Worm (Caenorhabditis elegans) whole organism, L2 larva: ENCODE data around the gene R02F2.5.

ENCODE experiments used
- C34F6.9 ChIP-seq: fragments of 150-350 bp; optimal IDR thresholded peaks from 2 replicates; lab custom pipeline; 2014; ENCODE audit warnings: missing biosample characterization, missing genetic modification characterization
- R02D3.7 ChIP-seq: fragments of 150-350 bp; optimal IDR thresholded peaks from 2 replicates; lab custom pipeline; 2014; ENCODE audit warnings: missing biosample characterization, missing genetic modification characterization
- Y55F3AM.14 ChIP-seq: fragments of 200-800 bp; sonication (Bioruptor generic); optimal IDR thresholded peaks from 2 replicates; lab custom pipeline; 2018; ENCODE audit warnings: mild to moderate bottlenecking, missing genetic modification characterization, missing compliant biosample characterization
- alr-1 ChIP-seq: fragments of 150-350 bp; optimal IDR thresholded peaks from 2 replicates; lab custom pipeline; 2014; ENCODE audit warnings: missing biosample characterization, missing genetic modification characterization
- aly-2 ChIP-seq: fragments of 150-350 bp; optimal IDR thresholded peaks from 2 replicates; lab custom pipeline; 2014; ENCODE audit warnings: missing biosample characterization, missing genetic modification characterization
- ama-1 ChIP-seq: fragments of 150-350 bp; optimal IDR thresholded peaks from 2 replicates; lab custom pipeline; 2018; ENCODE audit warnings: inconsistent platforms
- ceh-82 ChIP-seq: fragments of 150-350 bp; optimal IDR thresholded peaks from 2 replicates; lab custom pipeline; 2014; ENCODE audit warnings: missing biosample characterization, missing genetic modification characterization
- crh-2 ChIP-seq: sonication (generic microtip); optimal IDR thresholded peaks from 2 replicates; lab custom pipeline; 2017; ENCODE audit warnings: missing biosample characterization, missing genetic modification characterization
- dmd-4 ChIP-seq: sonication (generic microtip); optimal IDR thresholded peaks from 2 replicates; lab custom pipeline; 2017; ENCODE audit warnings: missing biosample characterization, missing genetic modification characterization
- egl-27 ChIP-seq: sonication (generic microtip); optimal IDR thresholded peaks from 3 replicates; lab custom pipeline; 2017; ENCODE audit warnings: missing biosample characterization, missing genetic modification reagents, missing genetic modification characterization
- elt-3 ChIP-seq: sonication (generic microtip); optimal IDR thresholded peaks from 2 replicates; lab custom pipeline; 2017; ENCODE audit warnings: missing biosample characterization, missing genetic modification characterization
- gmeb-1 ChIP-seq: fragments of 150-350 bp; optimal IDR thresholded peaks from 2 replicates; lab custom pipeline; 2014; ENCODE audit warnings: missing biosample characterization, missing genetic modification characterization
- lin-11 ChIP-seq: fragments of 150-350 bp; sonication (generic microtip); optimal IDR thresholded peaks from 2 replicates; lab custom pipeline; 2014; ENCODE audit warnings: missing biosample characterization, missing genetic modification characterization, inconsistent platforms, mixed read lengths
- lin-39 ChIP-seq: fragments of 150-350 bp; optimal IDR thresholded peaks from 2 replicates; lab custom pipeline; 2014; ENCODE audit warnings: missing biosample characterization, missing genetic modification reagents, missing genetic modification characterization
- lsy-2 ChIP-seq, 2 experiments: fragments of 150-350 bp in 1 of 2; sonication (generic microtip) in 1 of 2; optimal IDR thresholded peaks; 2 replicates each; lab custom pipeline; 2014 to 2017; ENCODE audit warnings: missing biosample characterization in 2 of 2, missing genetic modification characterization in 2 of 2
- mbf-1 ChIP-seq: sonication (generic microtip); optimal IDR thresholded peaks from 2 replicates; lab custom pipeline; 2017; ENCODE audit warnings: missing biosample characterization, missing genetic modification characterization
- mdl-1 ChIP-seq, 2 experiments: fragments of 150-350 bp in 1 of 2; sonication (generic microtip) in 1 of 2; optimal IDR thresholded peaks; 2 replicates each; lab custom pipeline; 2017; ENCODE audit warnings: missing biosample characterization in 2 of 2, missing genetic modification characterization in 2 of 2
- nhr-10 ChIP-seq: sonication (generic microtip); optimal IDR thresholded peaks from 2 replicates; lab custom pipeline; 2017; ENCODE audit warnings: missing biosample characterization, missing genetic modification characterization
- nhr-11 ChIP-seq: fragments of 150-350 bp; optimal IDR thresholded peaks from 2 replicates; lab custom pipeline; 2014; ENCODE audit warnings: missing biosample characterization, missing genetic modification characterization
- nhr-12 ChIP-seq: fragments of 150-350 bp; optimal IDR thresholded peaks from 2 replicates; lab custom pipeline; 2014; ENCODE audit warnings: missing biosample characterization, missing genetic modification characterization
- nhr-129 ChIP-seq: fragments of 150-350 bp; optimal IDR thresholded peaks from 2 replicates; lab custom pipeline; 2014; ENCODE audit warnings: missing biosample characterization, missing genetic modification characterization
- nhr-21 ChIP-seq: fragments of 150-350 bp; optimal IDR thresholded peaks from 2 replicates; lab custom pipeline; 2014; ENCODE audit warnings: missing biosample characterization, missing genetic modification characterization
- nhr-23 ChIP-seq: fragments of 150-350 bp; optimal IDR thresholded peaks from 2 replicates; lab custom pipeline; 2014; ENCODE audit warnings: missing biosample characterization, missing genetic modification reagents, missing genetic modification characterization
- nhr-237 ChIP-seq: fragments of 150-350 bp; optimal IDR thresholded peaks from 2 replicates; lab custom pipeline; 2014; ENCODE audit warnings: missing biosample characterization, missing genetic modification characterization
- nhr-77 ChIP-seq: fragments of 150-350 bp; optimal IDR thresholded peaks from 2 replicates; lab custom pipeline; 2014; ENCODE audit warnings: missing biosample characterization, missing genetic modification characterization
- sem-4 ChIP-seq: fragments of 150-350 bp; optimal IDR thresholded peaks from 2 replicates; lab custom pipeline; 2014; ENCODE audit warnings: missing biosample characterization, missing genetic modification reagents, missing genetic modification characterization
- skn-1 ChIP-seq: sonication (generic microtip); optimal IDR thresholded peaks from 2 replicates; lab custom pipeline; 2017; ENCODE audit warnings: missing biosample characterization, missing genetic modification characterization
- snpc-4 ChIP-seq: fragments of 150-350 bp; optimal IDR thresholded peaks from 2 replicates; lab custom pipeline; 2014; ENCODE audit warnings: missing biosample characterization, missing genetic modification characterization
- unc-55 ChIP-seq: fragments of 150-350 bp; sonication (generic microtip); optimal IDR thresholded peaks from 3 replicates; lab custom pipeline; 2014; ENCODE audit warnings: missing biosample characterization, missing genetic modification reagents, missing genetic modification characterization
- unc-62 ChIP-seq: fragments of 150-350 bp; optimal IDR thresholded peaks from 2 replicates; lab custom pipeline; 2014; ENCODE audit warnings: missing biosample characterization, missing genetic modification reagents, missing genetic modification characterization
- ztf-1 ChIP-seq: fragments of 200-800 bp; sonication (Bioruptor generic); conservative IDR thresholded peaks from 2 replicates; pipeline ENCODE4 v1.3.6; 2022; ENCODE audit warnings: missing genetic modification characterization, missing compliant biosample characterization
- ztf-4 ChIP-seq: fragments of 150-350 bp; optimal IDR thresholded peaks from 2 replicates; lab custom pipeline; 2014; ENCODE audit warnings: missing biosample characterization, missing genetic modification characterization

R02F2.5 gene

ce11 chrIII:5474176-5474575 is 4.9 kb upstream of the R02F2.5 start, which contains the start of gene lon-1:
lon-1 (plus strand) TSS chrIII:5474476.
- no peak for TF ChIP-seq Y55F3AM.14 (GFP tag; lab: Kevin White, UChicago)
- no peak for TF ChIP-seq egl-27 (tag; lab: Kevin White, UChicago)

ce11 chrIII:5478011-5478410 is 1.1 kb upstream of the R02F2.5 start, which contains the start of gene R02F2.10:
R02F2.10 (plus strand) TSS chrIII:5478311.
- TF ChIP-seq nhr-129 (tag; lab: Kevin White, UChicago) (no peak), crh-2 (tag; lab: Kevin White, UChicago) (no peak), alr-1 (tag; lab: Kevin White, UChicago) (no peak), unc-62 (GFP tag; lab: Kevin White, UChicago) (no peak), nhr-77 (no peak), ztf-1 (GFP tag; lab: Robert Waterston, UW) (no peak), mbf-1 (no peak), aly-2 (no peak), nhr-21 (tag; lab: Kevin White, UChicago) (no peak), R02D3.7 (tag; lab: Kevin White, UChicago) (no peak), ama-1 (lab: Kevin White, UChicago) (no peak), skn-1 (tag; lab: Kevin White, UChicago) (no peak), lin-39 (tag; lab: Kevin White, UChicago) (no peak), lsy-2 (tag; optimal IDR thresholded peaks at IDR 0.05; lab: Kevin White, UChicago) (no peak), nhr-10 (tag; lab: Kevin White, UChicago) (no peak), mdl-1 (tag; optimal IDR thresholded peaks at IDR 0.05; lab: Kevin White, UChicago) (no peak), nhr-237 (no peak), sem-4 (tag; lab: Kevin White, UChicago) (no peak)

ce11 chrIII:5479493-5480167 is 512 bp downstream of the R02F2.5 start:
- TF ChIP-seq egl-27 (tag; lab: Kevin White, UChicago): no peak
- TF ChIP-seq lin-11 (tag; lab: Kevin White, UChicago): no peak
- TF ChIP-seq nhr-77: no peak
- TF ChIP-seq ama-1 (lab: Kevin White, UChicago): no peak
- TF ChIP-seq ztf-1 (GFP tag; lab: Robert Waterston, UW): no peak
- no peak for TF ChIP-seq sem-4 (tag; lab: Kevin White, UChicago)
- TF ChIP-seq elt-3 (tag; lab: Kevin White, UChicago): no peak
- TF ChIP-seq nhr-12 (tag; lab: Kevin White, UChicago): no peak
- TF ChIP-seq, all 48 proteins: peak for 0

- no peak for TF ChIP-seq nhr-237
- peak in 1 of 2 experiments; percentile 34 for TF ChIP-seq lsy-2 (tag; optimal IDR thresholded peaks at IDR 0.05; lab: Kevin White, UChicago)
- no peak for TF ChIP-seq nhr-12 (tag; lab: Kevin White, UChicago)
- no peak for TF ChIP-seq skn-1 (tag; lab: Kevin White, UChicago)
- no peak for TF ChIP-seq sem-4 (tag; lab: Kevin White, UChicago)
- TF ChIP-seq unc-55 (GFP tag; lab: Kevin White, UChicago): peak; percentile 49
- TF ChIP-seq nhr-23 (tag; lab: Kevin White, UChicago): no peak
- TF ChIP-seq snpc-4 (tag; lab: Kevin White, UChicago): no peak
- TF ChIP-seq ceh-82: no peak
- no peak for TF ChIP-seq egl-27 (tag; lab: Kevin White, UChicago)
- no peak for TF ChIP-seq nhr-21 (tag; lab: Kevin White, UChicago)
- no peak for TF ChIP-seq Y55F3AM.14 (GFP tag; lab: Kevin White, UChicago)
- no peak for TF ChIP-seq ama-1 (lab: Kevin White, UChicago)
- TF ChIP-seq nhr-11 (tag; lab: Kevin White, UChicago): no peak
- TF ChIP-seq mbf-1: no peak
- TF ChIP-seq gmeb-1 (tag; lab: Kevin White, UChicago): peak; percentile 87
- no peak for TF ChIP-seq dmd-4 (tag; lab: Kevin White, UChicago)
- TF ChIP-seq ztf-4 (tag; lab: Kevin White, UChicago): no peak
- TF ChIP-seq crh-2 (tag; lab: Kevin White, UChicago): no peak
- peak; percentile 25 for TF ChIP-seq C34F6.9 (tag; lab: Kevin White, UChicago)
Measured at ce11 chrIII:5483738-5484315, 4.7 kb downstream of the R02F2.5 start, which contains the start of the genes R02F2.7 and R02F2.4. R02F2.7 (minus strand) TSS chrIII:5483773. R02F2.4 (plus strand) TSS chrIII:5484289.
